Fruit fly (Drosophila melanogaster) whole organism, pupa: ENCODE data around the gene CG14252.

Source experiments
- CG10348 ChIP-seq: fragments of 200-800 bp; sonication (Bioruptor generic); IDR thresholded peaks from 2 replicates; pipeline ENCODE4 v1.3.6; 2022; ENCODE audit warnings: missing biosample characterization, missing genetic modification characterization
- CG12605 ChIP-seq: fragments of 200-800 bp; sonication (Bioruptor generic); IDR thresholded peaks from 2 replicates; pipeline ENCODE4 v1.3.6; 2022; ENCODE audit warnings: missing biosample characterization, missing genetic modification characterization
- CG13204 ChIP-seq: fragments of 200-800 bp; sonication (Bioruptor generic); optimal IDR thresholded peaks from 2 replicates; lab custom pipeline; 2018; ENCODE audit warnings: missing biosample characterization, mild to moderate bottlenecking, missing genetic modification characterization, moderate library complexity
- CG14655 ChIP-seq: fragments of 200-800 bp; sonication (Bioruptor generic); optimal IDR thresholded peaks from 3 replicates; lab custom pipeline; 2017; ENCODE audit warnings: mild to moderate bottlenecking, missing biosample characterization, missing genetic modification reagents, missing genetic modification characterization
- CG15710 ChIP-seq: fragments of 200-800 bp; sonication (Bioruptor generic); optimal IDR thresholded peaks from 2 replicates; lab custom pipeline; 2018; ENCODE audit warnings: missing biosample characterization, mild to moderate bottlenecking, missing genetic modification characterization, moderate library complexity
- CG17806 ChIP-seq: fragments of 200-800 bp; sonication (Bioruptor generic); optimal IDR thresholded peaks from 2 replicates; lab custom pipeline; 2018; ENCODE audit warnings: missing biosample characterization, mild to moderate bottlenecking, missing genetic modification characterization, moderate library complexity
- CG34367 ChIP-seq: fragments of 200-800 bp; sonication (Bioruptor generic); optimal IDR thresholded peaks from 2 replicates; lab custom pipeline; 2018; ENCODE audit warnings: missing biosample characterization, mild to moderate bottlenecking, missing genetic modification characterization
- CG4496 ChIP-seq: fragments of 200-800 bp; sonication (Bioruptor generic); IDR thresholded peaks from 3 replicates; pipeline ENCODE4 v1.3.6; 2022; ENCODE audit warnings: missing biosample characterization, missing genetic modification characterization
- CG8159 ChIP-seq: fragments of 200-800 bp; sonication (Bioruptor generic); optimal IDR thresholded peaks from 3 replicates; lab custom pipeline; 2018; ENCODE audit warnings: missing biosample characterization, mild to moderate bottlenecking, missing genetic modification characterization, moderate library complexity
- CG8301 ChIP-seq: fragments of 200-800 bp; sonication (Bioruptor generic); optimal IDR thresholded peaks from 2 replicates; lab custom pipeline; 2018; ENCODE audit warnings: missing biosample characterization, mild to moderate bottlenecking, missing genetic modification characterization
- CG9948 ChIP-seq: fragments of 200-800 bp; sonication (Bioruptor generic); optimal IDR thresholded peaks from 2 replicates; lab custom pipeline; 2018; ENCODE audit warnings: missing biosample characterization, mild to moderate bottlenecking, missing genetic modification characterization, moderate library complexity
- D1 ChIP-seq: fragments of 200-800 bp; sonication (Bioruptor generic); optimal IDR thresholded peaks from 2 replicates; lab custom pipeline; 2018; ENCODE audit warnings: missing biosample characterization, mild to moderate bottlenecking, missing genetic modification characterization, moderate library complexity
- EcR ChIP-seq: fragments of 200-800 bp; sonication (Bioruptor generic); optimal IDR thresholded peaks from 3 replicates; lab custom pipeline; 2019; ENCODE audit warnings: missing biosample characterization, missing genetic modification characterization, mild to moderate bottlenecking, moderate library complexity, missing genetic modification reagents
- Ets98B ChIP-seq: fragments of 200-800 bp; sonication (Bioruptor generic); IDR thresholded peaks from 2 replicates; pipeline ENCODE4 v1.3.6; 2022; ENCODE audit warnings: missing biosample characterization, missing genetic modification characterization
- Pif1A ChIP-seq: fragments of 200-800 bp; sonication (Bioruptor generic); optimal IDR thresholded peaks from 3 replicates; lab custom pipeline; 2016; ENCODE audit warnings: missing biosample characterization, missing genetic modification characterization
- Pif1B ChIP-seq: fragments of 200-800 bp; sonication (Bioruptor generic); optimal IDR thresholded peaks from 3 replicates; lab custom pipeline; 2016; ENCODE audit warnings: missing biosample characterization, missing genetic modification characterization
- fd96Ca ChIP-seq: fragments of 200-800 bp; sonication (Bioruptor generic); IDR thresholded peaks from 3 replicates; pipeline ENCODE4 v1.3.6; 2022; ENCODE audit warnings: missing biosample characterization, missing genetic modification characterization
- gl ChIP-seq: fragments of 200-800 bp; sonication (Bioruptor generic); optimal IDR thresholded peaks from 2 replicates; lab custom pipeline; 2018; ENCODE audit warnings: missing biosample characterization, mild to moderate bottlenecking, missing genetic modification characterization
- rn ChIP-seq: fragments of 200-800 bp; sonication (Bioruptor generic); IDR thresholded peaks from 2 replicates; pipeline ENCODE4 v1.3.6; 2022; ENCODE audit warnings: missing biosample characterization, missing genetic modification characterization

Gene CG14252

DNA sequence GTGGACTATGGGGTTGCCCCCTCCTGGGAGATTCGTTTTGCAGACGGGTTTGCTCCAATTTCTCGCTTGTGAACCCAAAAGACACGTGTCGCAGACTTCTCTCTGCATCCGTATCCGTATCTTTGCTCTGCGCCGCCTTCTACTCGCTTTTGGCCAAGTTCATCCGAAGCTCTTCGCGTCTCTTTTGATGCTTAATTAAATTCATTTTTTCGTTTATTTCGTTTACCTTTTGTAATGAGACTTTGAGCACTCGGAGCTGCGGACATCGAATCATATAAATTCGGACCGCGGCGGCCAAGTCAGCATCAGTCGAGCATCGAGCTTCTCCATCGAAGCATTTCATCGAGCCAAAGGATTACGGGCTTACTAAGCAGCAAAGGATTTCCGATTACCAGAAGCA, 49.2 kb downstream of the CG14252 start, which contains the start of gene TwdlC:
Gene TwdlC (plus strand): TSS at position 301 of the 400 bp plus-strand sequence.
- TF ChIP-seq Ets98B (GFP tag; lab: Robert Waterston, UW) (no peak), CG10348 (GFP tag; lab: Robert Waterston, UW) (no peak), CG12605 (GFP tag; lab: Robert Waterston, UW) (no peak), Pif1A (GFP tag; lab: Kevin White, UChicago) (no peak), D1 (no peak), CG17806 (tag; lab: Kevin White, UChicago) (no peak), CG34367 (tag; lab: Kevin White, UChicago) (no peak), Pif1B (GFP tag; lab: Kevin White, UChicago) (no peak), fd96Ca (no peak), CG9948 (tag; lab: Kevin White, UChicago) (no peak), CG4496 (GFP tag; lab: Robert Waterston, UW) (no peak), gl (tag; lab: Kevin White, UChicago) (no peak), CG8159 (tag; lab: Kevin White, UChicago) (no peak), EcR (no peak), CG8301 (tag; lab: Kevin White, UChicago) (no peak)

DNA sequence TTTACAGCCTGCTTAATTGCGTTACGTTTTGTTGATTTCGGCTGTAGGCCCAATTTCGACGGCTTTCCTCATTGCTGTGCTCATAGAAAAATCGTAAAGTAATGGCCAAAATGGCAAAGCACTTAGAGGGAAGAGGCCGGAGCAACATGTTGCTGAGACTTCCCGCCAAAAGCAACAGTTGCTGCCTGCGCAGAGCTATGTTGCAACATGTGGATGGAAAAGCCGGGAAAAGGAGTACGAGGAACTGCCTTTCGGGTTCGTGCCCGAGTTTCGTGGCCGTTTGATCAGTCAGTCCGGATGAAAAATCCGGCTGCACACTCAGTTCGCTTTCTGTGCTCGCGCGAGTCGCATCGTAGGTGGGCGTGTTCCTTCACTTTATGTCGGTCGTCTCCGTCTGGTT, 51.3 kb downstream of the CG14252 start, which contains the start of gene RYa-R:
Gene RYa-R (plus strand): TSS at position 339 of the 400 bp plus-strand sequence.
- no peak for TF ChIP-seq Pif1B (GFP tag; lab: Kevin White, UChicago)
- TF ChIP-seq CG9948 (tag; lab: Kevin White, UChicago) = no peak
- TF ChIP-seq CG13204 (GFP tag; lab: Kevin White, UChicago) = no peak
- no peak for TF ChIP-seq CG8301 (tag; lab: Kevin White, UChicago)
- TF ChIP-seq rn (GFP tag; lab: Robert Waterston, UW) = no peak
- TF ChIP-seq CG17806 (tag; lab: Kevin White, UChicago) = no peak
- no peak for TF ChIP-seq CG15710 (tag; lab: Kevin White, UChicago)
- TF ChIP-seq D1 = no peak
- no peak for TF ChIP-seq CG14655 (GFP tag; lab: Kevin White, UChicago)
